Worm (Caenorhabditis elegans): ENCODE data around the gene mbk-2.
A peak's percentile ranks its signal among the peaks of the same experiment; 100 is the strongest.

The mbk-2 gene

DNA sequence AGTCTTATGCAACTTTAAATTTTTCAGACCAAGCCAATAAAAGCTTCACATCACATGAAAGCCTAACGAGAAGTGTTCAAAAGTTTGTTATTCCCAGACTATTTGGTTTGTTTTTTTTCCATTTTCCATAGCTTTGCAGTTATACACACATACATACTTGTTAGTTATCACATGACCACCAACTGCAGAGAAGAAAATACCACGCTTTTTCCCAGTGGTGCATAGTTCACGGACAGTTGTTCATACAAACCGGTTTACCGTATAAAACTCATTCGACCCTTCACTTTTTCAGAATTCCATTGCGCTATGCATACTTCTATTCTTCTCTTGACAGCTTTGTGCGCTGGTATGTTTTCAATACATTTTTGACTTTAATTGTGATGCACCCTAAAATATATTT lies 54.8 kb downstream of the mbk-2 start, which contains the start of gene scl-5:
Gene scl-5, plus strand, starts transcription at position 301 of the 400 bp plus-strand sequence.
- TF ChIP-seq lir-3 (tag; optimal IDR thresholded peaks at IDR 0.05) (no peak), fkh-10 (GFP tag; optimal IDR thresholded peaks at IDR 0.05) (no peak), ztf-7 (tag; optimal IDR thresholded peaks at IDR 0.05) (no peak), sdz-12 (GFP tag; optimal IDR thresholded peaks at IDR 0.05) (no peak), aha-1 (tag) (no peak), nhr-77 (tag; optimal IDR thresholded peaks at IDR 0.05) (no peak), mxl-3 (GFP tag; optimal IDR thresholded peaks at IDR 0.05) (no peak), ceh-44 (GFP tag; IDR thresholded peaks at IDR 0.05) (no peak), zfp-3 (GFP tag; conservative IDR thresholded peaks at IDR 0.05) (no peak)

DNA sequence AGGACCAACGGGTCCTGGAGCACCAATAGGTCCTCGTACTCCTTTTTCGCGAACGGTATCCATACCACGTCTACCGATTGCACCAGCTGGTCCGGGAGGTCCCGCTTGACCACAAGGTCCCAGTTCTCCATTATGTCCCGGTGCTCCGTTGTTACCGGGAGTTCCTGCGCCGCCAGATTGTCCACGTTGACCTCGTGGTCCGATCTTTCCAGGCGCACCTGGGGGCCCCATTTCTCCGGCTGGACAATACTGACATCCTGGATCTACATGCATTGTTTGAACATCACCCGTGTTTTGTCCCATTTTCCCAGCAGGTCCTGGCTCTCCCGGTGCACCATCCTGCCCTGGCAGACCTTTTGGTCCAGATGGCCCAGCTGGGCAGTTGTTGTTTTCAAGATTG lies 57.1 kb downstream of the mbk-2 start:
- TF ChIP-seq egl-43 (GFP tag; IDR thresholded peaks at IDR 0.05) (0 out of 2 replicates have a peak, but pooled peaks have one; percentile 36), Y75B8A.6 (GFP tag; IDR thresholded peaks at IDR 0.05) (no peak), ceh-28 (tag; optimal IDR thresholded peaks at IDR 0.05) (no peak), ceh-20 (GFP tag; IDR thresholded peaks at IDR 0.05) (no peak), ztf-7 (tag; optimal IDR thresholded peaks at IDR 0.05) (no peak), aha-1 (tag) (peak; percentile 80), snpc-1.2 (GFP tag; IDR thresholded peaks at IDR 0.05) (no peak), set-16 (GFP tag; IDR thresholded peaks at IDR 0.05) (peak; percentile 68; the same call in 1 of the 2 replicates), nhr-77 (tag; optimal IDR thresholded peaks at IDR 0.05) (no peak), fkh-10 (GFP tag; optimal IDR thresholded peaks at IDR 0.05) (no peak), hif-1 (tag; optimal IDR thresholded peaks at IDR 0.05) (no peak), daf-12 (tag; optimal IDR thresholded peaks at IDR 0.05) (no peak), nhr-48 (tag; optimal IDR thresholded peaks at IDR 0.05) (no peak), dmd-6 (GFP tag; IDR thresholded peaks at IDR 0.05) (no peak), mep-1 (tag; optimal IDR thresholded peaks at IDR 0.05) (no peak), spr-3 (GFP tag; optimal IDR thresholded peaks at IDR 0.05) (no peak), F10B5.3 (tag; optimal IDR thresholded peaks at IDR 0.05) (no peak)

DNA sequence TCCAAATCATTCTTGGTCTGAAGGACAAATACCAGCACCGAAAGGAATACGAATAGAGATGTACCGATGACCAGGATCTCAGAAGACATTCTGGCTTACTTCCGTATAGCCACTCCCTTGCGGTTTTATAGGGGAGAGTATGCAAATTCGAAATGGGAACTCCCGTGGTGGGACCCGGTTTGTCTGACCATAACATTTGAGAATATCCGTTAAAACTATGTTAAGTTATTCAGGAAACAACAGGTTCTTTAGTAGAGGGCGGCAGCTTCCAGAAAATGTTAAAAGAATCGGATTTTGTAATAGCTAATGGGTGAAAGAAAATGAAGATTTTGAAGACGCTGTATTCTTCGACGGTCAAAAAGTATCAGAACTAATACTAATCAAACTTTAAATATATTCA lies 58.2 kb downstream of the mbk-2 start, which contains the start of gene col-131:
Gene col-131, minus strand, starts transcription at position 101 of the 400 bp plus-strand sequence.
- TF ChIP-seq daf-12 (tag; optimal IDR thresholded peaks at IDR 0.05) = no peak
- TF ChIP-seq F10B5.3 (tag; optimal IDR thresholded peaks at IDR 0.05) = no peak
- TF ChIP-seq nhr-42 (GFP tag; IDR thresholded peaks at IDR 0.05) = no peak
- no peak for TF ChIP-seq daf-8 (GFP tag; IDR thresholded peaks at IDR 0.05)
- no peak for TF ChIP-seq nhr-111 (GFP tag; optimal IDR thresholded peaks at IDR 0.05)
- TF ChIP-seq ces-1 (GFP tag; optimal IDR thresholded peaks at IDR 0.05) = no peak
- no peak for TF ChIP-seq dmd-6 (GFP tag; IDR thresholded peaks at IDR 0.05)
- no peak for TF ChIP-seq duxl-1 (tag; optimal IDR thresholded peaks at IDR 0.05; ENCODE audit: poor library complexity)
- TF ChIP-seq unc-39 (tag; optimal IDR thresholded peaks at IDR 0.05) = no peak
- no peak for TF ChIP-seq mes-2 (tag; optimal IDR thresholded peaks at IDR 0.05; ENCODE audit: poor library complexity, severe bottlenecking)
- no peak for TF ChIP-seq hlh-30 (tag; optimal IDR thresholded peaks at IDR 0.05; ENCODE audit: insufficient read depth)
- TF ChIP-seq lim-7 (GFP tag; IDR thresholded peaks at IDR 0.05) = no peak
- no peak for TF ChIP-seq ama-1 (optimal IDR thresholded peaks at IDR 0.05)
- no peak for TF ChIP-seq attf-4 (tag; optimal IDR thresholded peaks at IDR 0.05)
- no peak for TF ChIP-seq T26A8.4 (GFP tag; IDR thresholded peaks at IDR 0.05)

DNA sequence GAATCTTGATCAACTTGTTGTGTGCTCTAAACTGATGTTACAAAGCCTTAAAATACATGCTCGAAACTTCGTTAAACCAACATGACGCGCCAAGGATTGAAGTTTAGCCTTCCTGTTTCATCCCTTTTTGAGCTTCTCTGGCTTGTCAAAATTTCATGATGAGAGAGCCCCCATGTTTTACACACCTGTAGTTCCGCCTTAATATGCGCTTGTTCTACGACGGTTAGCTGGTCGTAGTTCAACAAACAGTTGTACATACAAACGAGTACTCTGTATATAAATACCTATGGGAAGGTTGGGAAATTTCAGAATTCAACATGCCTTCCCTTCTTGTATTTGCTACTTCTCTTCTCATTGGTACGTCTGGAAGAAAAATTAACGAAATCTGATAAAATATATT lies 59.5 kb downstream of the mbk-2 start, which contains the start of gene scl-6:
Gene scl-6, plus strand, starts transcription at position 301 of the 400 bp plus-strand sequence.
- TF ChIP-seq F26F4.8 (GFP tag; conservative IDR thresholded peaks at IDR 0.05) (no peak), T26A8.4 (GFP tag; IDR thresholded peaks at IDR 0.05) (no peak), mxl-3 (GFP tag; optimal IDR thresholded peaks at IDR 0.05) (no peak), nhr-111 (GFP tag; optimal IDR thresholded peaks at IDR 0.05) (no peak), ceh-32 (tag; optimal IDR thresholded peaks at IDR 0.05; ENCODE audit: poor library complexity) (no peak)

Data from whole organism, L4 larva.